Worm (Caenorhabditis elegans) whole organism, young adult: Measurements from ENCODE around the gene B0513.4.

Source experiments
- B0336.3 ChIP-seq: fragments of 200-800 bp; sonication (Bioruptor generic); IDR thresholded peaks from 2 replicates; pipeline ENCODE4 v1.3.6; 2022; ENCODE audit warnings: missing genetic modification characterization, missing compliant biosample characterization
- F23B12.7 ChIP-seq: sonication (generic microtip); optimal IDR thresholded peaks from 2 replicates; lab custom pipeline; 2017; ENCODE audit warnings: missing genetic modification characterization, mild to moderate bottlenecking, missing compliant biosample characterization, antibody characterized with exemption, moderate library complexity; ENCODE audit not compliant: insufficient read depth
- Y53F4B.3 ChIP-seq: fragments of 200-800 bp; sonication (Bioruptor generic); IDR thresholded peaks from 2 replicates; pipeline ENCODE4 v1.3.6; 2022; ENCODE audit warnings: missing genetic modification reagents, missing genetic modification characterization, missing compliant biosample characterization
- ama-1 ChIP-seq, 3 experiments: fragments of 150-350 bp in 1 of 3; sonication (generic microtip) in 2 of 3; optimal IDR thresholded peaks; 2 replicates each; lab custom pipeline; 2014 to 2018; ENCODE audit warnings: missing biosample characterization in 2 of 3, missing genetic modification characterization in 2 of 3, missing genetic modification reagents in 2 of 3
- cebp-2 ChIP-seq: fragments of 200-800 bp; sonication (Bioruptor generic); IDR thresholded peaks from 2 replicates; pipeline ENCODE4 v1.3.6; 2022; ENCODE audit warnings: missing genetic modification characterization, missing compliant biosample characterization
- ekl-4 ChIP-seq: fragments of 200-800 bp; sonication (Bioruptor generic); IDR thresholded peaks from 2 replicates; pipeline ENCODE4 v1.3.6; 2022; ENCODE audit warnings: missing genetic modification reagents, missing genetic modification characterization, missing compliant biosample characterization
- ets-4 ChIP-seq: fragments of 200-800 bp; sonication (Bioruptor generic); optimal IDR thresholded peaks from 2 replicates; lab custom pipeline; 2018; ENCODE audit warnings: mild to moderate bottlenecking, missing genetic modification characterization, missing compliant biosample characterization
- him-1 ChIP-seq: sonication (generic microtip); optimal IDR thresholded peaks from 2 replicates; lab custom pipeline; 2016; ENCODE audit warnings: missing genotype, missing genetic modification reagents, missing genetic modification characterization, missing compliant biosample characterization
- nhr-179 ChIP-seq: sonication (generic microtip); optimal IDR thresholded peaks from 2 replicates; lab custom pipeline; 2016; ENCODE audit warnings: mild to moderate bottlenecking, missing genetic modification characterization, missing compliant biosample characterization
- rpc-1 ChIP-seq, 2 experiments: fragments of 150-350 bp in 1 of 2; sonication (generic microtip) in 1 of 2; optimal IDR thresholded peaks; 2 replicates each; lab custom pipeline; 2014 to 2018; ENCODE audit warnings: missing biosample characterization in 1 of 2, missing genetic modification characterization in 1 of 2, missing genetic modification reagents in 1 of 2, missing genotype in 1 of 2
- sea-2 ChIP-seq: fragments of 200-800 bp; sonication (Bioruptor generic); IDR thresholded peaks from 2 replicates; pipeline ENCODE4 v1.3.6; 2022; ENCODE audit warnings: missing genetic modification characterization, missing compliant biosample characterization
- ztf-25 ChIP-seq: fragments of 200-800 bp; sonication (Bioruptor generic); IDR thresholded peaks from 2 replicates; pipeline ENCODE4 v1.3.6; 2022; ENCODE audit warnings: missing genetic modification reagents, missing genetic modification characterization, missing compliant biosample characterization

ce11 chrIV:13865172-13865571 is 14.8 kb upstream of the B0513.4 start, which contains the start of gene vamp-8:
- TF ChIP-seq ets-4 (no peak), F23B12.7 (no peak), ekl-4 (GFP tag; lab: Robert Waterston, UW) (no peak), rpc-1 (optimal IDR thresholded peaks at IDR 0.05; lab: Kevin White, UChicago) (no peak), rpc-1 (tag; optimal IDR thresholded peaks at IDR 0.05; lab: Kevin White, UChicago) (no peak), ztf-25 (GFP tag; lab: Robert Waterston, UW) (no peak), sea-2 (no peak), ama-1 (optimal IDR thresholded peaks at IDR 0.05; lab: Kevin White, UChicago) (no peak), ama-1 (GFP tag; optimal IDR thresholded peaks at IDR 0.05; lab: Kevin White, UChicago) (no peak), cebp-2 (no peak), B0336.3 (GFP tag; lab: Robert Waterston, UW) (no peak), Y53F4B.3 (no peak), him-1 (no peak), nhr-179 (tag; lab: Kevin White, UChicago) (no peak)
